Fruit fly (Drosophila melanogaster) S2 (cell line): ENCODE results near the gene CG7550.

ENCODE experiments used
- CG8478 ChIP-seq: fragments of >200 bp; optimal IDR thresholded peaks from 2 replicates; lab custom pipeline; 2018
- CTCF ChIP-seq, 2 experiments: fragments of >200 bp; optimal IDR thresholded peaks; 2 replicates each; lab custom pipeline; 2018

The CG7550 gene

dm6 chr3L:8124481-8125359, at the start of gene CG7550, which contains the start of gene mRpL36:
Gene CG7550 (minus strand): TSS chr3L:8124531.
Gene mRpL36 (minus strand): TSS chr3L:8125132.
- TF ChIP-seq CG8478 (lab: Kevin White, UChicago) (no peak), CTCF (optimal IDR thresholded peaks at IDR 0.05; lab: Kevin White, UChicago) (no peak)

- TF ChIP-seq CTCF (optimal IDR thresholded peaks at IDR 0.05; lab: Kevin White, UChicago) (no peak), CG8478 (lab: Kevin White, UChicago) (no peak)
These were observed 41.1 kb upstream of the CG7550 start, which contains the start of gene CG13675 for dm6 chr3L:8165436-8165835. Gene CG13675 (minus strand): TSS chr3L:8165518.

- TF ChIP-seq CTCF (optimal IDR thresholded peaks at IDR 0.05; lab: Kevin White, UChicago) (no peak), CG8478 (lab: Kevin White, UChicago) (no peak)
These were observed 35.5 kb upstream of the CG7550 start, which contains the start of gene CG43886 for dm6 chr3L:8159724-8160422. Gene CG43886 (minus strand): TSS chr3L:8159774.

dm6 chr3L:8158715-8159380, 34.5 kb upstream of the CG7550 start, which contains the start of gene CG42445:
Gene CG42445 (minus strand): TSS chr3L:8158900.
- TF ChIP-seq CTCF (optimal IDR thresholded peaks at IDR 0.05; lab: Kevin White, UChicago), result no peak
- TF ChIP-seq CG8478 (lab: Kevin White, UChicago), result no peak

- TF ChIP-seq CG8478 (lab: Kevin White, UChicago) (no peak), CTCF (optimal IDR thresholded peaks at IDR 0.05; lab: Kevin White, UChicago) (no peak)
These were observed 32.7 kb upstream of the CG7550 start for dm6 chr3L:8157079-8157478.

- TF ChIP-seq CTCF (optimal IDR thresholded peaks at IDR 0.05; lab: Kevin White, UChicago) (no peak), CG8478 (lab: Kevin White, UChicago) (no peak)
These were observed 31.9 kb upstream of the CG7550 start for dm6 chr3L:8156199-8156598.

dm6 chr3L:8155324-8155723, 31.0 kb upstream of the CG7550 start:
- TF ChIP-seq CTCF (optimal IDR thresholded peaks at IDR 0.05; lab: Kevin White, UChicago) (no peak), CG8478 (lab: Kevin White, UChicago) (no peak)

- TF ChIP-seq CTCF (optimal IDR thresholded peaks at IDR 0.05; lab: Kevin White, UChicago) (no peak), CG8478 (lab: Kevin White, UChicago) (no peak)
These were observed 30.2 kb upstream of the CG7550 start for dm6 chr3L:8154544-8154943.

dm6 chr3L:8153206-8153996, 29.1 kb upstream of the CG7550 start:
- TF ChIP-seq CTCF (optimal IDR thresholded peaks at IDR 0.05; lab: Kevin White, UChicago), result no peak
- no peak for TF ChIP-seq CG8478 (lab: Kevin White, UChicago)

dm6 chr3L:8151727-8152199, 27.4 kb upstream of the CG7550 start, which contains the start of gene CG13676:
Gene CG13676 (minus strand): TSS chr3L:8151813.
- TF ChIP-seq CTCF (optimal IDR thresholded peaks at IDR 0.05; lab: Kevin White, UChicago), result no peak

dm6 chr3L:8150812-8151211, 26.5 kb upstream of the CG7550 start:
- TF ChIP-seq CTCF (optimal IDR thresholded peaks at IDR 0.05; lab: Kevin White, UChicago) (no peak), CG8478 (lab: Kevin White, UChicago) (no peak)

- TF ChIP-seq CG8478 (lab: Kevin White, UChicago), result no peak
- no peak for TF ChIP-seq CTCF (optimal IDR thresholded peaks at IDR 0.05; lab: Kevin White, UChicago)
These were observed 26.0 kb upstream of the CG7550 start for dm6 chr3L:8150284-8150683.

dm6 chr3L:8137448-8137906, 13.1 kb upstream of the CG7550 start, which contains the start of the genes Setx and mus301:
Gene Setx (minus strand): TSS chr3L:8137498.
Gene mus301 (plus strand): TSS chr3L:8137808.
- TF ChIP-seq CTCF (optimal IDR thresholded peaks at IDR 0.05; lab: Kevin White, UChicago), result peak in 1 of 2 experiments; percentile 24
- TF ChIP-seq CG8478 (lab: Kevin White, UChicago), result no peak
